Worm (Caenorhabditis elegans): ENCODE measurements around the gene str-135.

DNA sequence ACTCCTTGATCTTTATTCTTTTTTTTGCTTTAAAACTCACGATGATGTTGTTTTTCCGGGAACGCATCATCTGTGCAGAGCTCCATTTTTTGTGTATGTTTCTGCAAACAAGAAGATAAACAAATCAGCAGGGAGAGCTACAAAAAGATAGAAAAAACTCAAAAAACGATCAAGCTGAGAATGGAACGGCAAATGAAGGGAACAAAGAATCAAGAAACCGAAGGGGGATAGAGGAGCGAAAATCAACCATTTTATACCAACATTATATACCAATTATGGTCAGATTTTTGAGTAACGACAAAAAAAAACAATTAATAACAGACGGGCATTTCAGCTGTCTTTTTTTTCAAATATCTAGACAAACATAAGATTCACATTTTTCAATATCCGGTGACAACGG lies 4.1 kb upstream of the str-135 start, which contains the start of gene slc-17.5:
- no peak for TF ChIP-seq mdl-1 (tag; optimal IDR thresholded peaks at IDR 0.05)
- no peak for TF ChIP-seq ama-1 (optimal IDR thresholded peaks at IDR 0.05)
- no peak for TF ChIP-seq nhr-10 (tag; optimal IDR thresholded peaks at IDR 0.05)
- TF ChIP-seq spr-3 (GFP tag; optimal IDR thresholded peaks at IDR 0.05) = no peak
- no peak for TF ChIP-seq ztf-11 (tag; optimal IDR thresholded peaks at IDR 0.05)
- TF ChIP-seq fos-1 (tag; optimal IDR thresholded peaks at IDR 0.05) = no peak
- TF ChIP-seq jun-1 (tag; optimal IDR thresholded peaks at IDR 0.05) = no peak
- TF ChIP-seq aha-1 (tag) = no peak
- no peak for TF ChIP-seq mxl-2 (GFP tag; conservative IDR thresholded peaks at IDR 0.05)
- TF ChIP-seq ceh-32 (tag; optimal IDR thresholded peaks at IDR 0.05; ENCODE audit: poor library complexity) = no peak

Measured in whole organism, L4 larva.